Worm (Caenorhabditis elegans) whole organism, mixed stage, embryonic: ENCODE measurements around the gene fbxa-66.

Experiments
- M03D4.4 ChIP-seq: sonication (generic microtip); optimal IDR thresholded peaks from 2 replicates; lab custom pipeline; 2017; ENCODE audit warnings: mild to moderate bottlenecking, missing genetic modification characterization, missing compliant biosample characterization
- bed-3 ChIP-seq: fragments of 200-800 bp; sonication (Bioruptor generic); optimal IDR thresholded peaks from 3 replicates; lab custom pipeline; 2018; ENCODE audit warnings: mild to moderate bottlenecking, missing genetic modification characterization, moderate library complexity, missing compliant biosample characterization
- blmp-1 ChIP-seq: fragments of 150-350 bp; optimal IDR thresholded peaks from 2 replicates; lab custom pipeline; 2014; ENCODE audit warnings: missing biosample characterization, missing genetic modification characterization
- ceh-43 ChIP-seq: fragments of 200-800 bp; sonication (Bioruptor generic); optimal IDR thresholded peaks from 2 replicates; lab custom pipeline; 2018; ENCODE audit warnings: mild to moderate bottlenecking, missing genetic modification characterization, moderate library complexity, missing compliant biosample characterization
- ceh-83 ChIP-seq: fragments of 200-800 bp; sonication (Bioruptor generic); optimal IDR thresholded peaks from 2 replicates; lab custom pipeline; 2018; ENCODE audit warnings: mild to moderate bottlenecking, missing genetic modification characterization, missing compliant biosample characterization
- drap-1 ChIP-seq: fragments of 200-800 bp; sonication (Bioruptor generic); optimal IDR thresholded peaks from 3 replicates; lab custom pipeline; 2018; ENCODE audit warnings: mild to moderate bottlenecking, missing genetic modification characterization, missing compliant biosample characterization
- elt-1 ChIP-seq: sonication (generic microtip); optimal IDR thresholded peaks from 2 replicates; lab custom pipeline; 2017; ENCODE audit warnings: missing genetic modification characterization, mild to moderate bottlenecking, missing compliant biosample characterization, antibody characterized with exemption, moderate library complexity, borderline replicate concordance; ENCODE audit not compliant: insufficient read depth
- elt-3 ChIP-seq: fragments of 150-350 bp; optimal IDR thresholded peaks from 2 replicates; lab custom pipeline; 2014; ENCODE audit warnings: missing biosample characterization, missing genetic modification characterization
- flh-1 ChIP-seq: fragments of 200-800 bp; sonication (Bioruptor generic); optimal IDR thresholded peaks from 2 replicates; lab custom pipeline; 2018; ENCODE audit warnings: mild to moderate bottlenecking, missing genetic modification characterization, moderate library complexity, missing compliant biosample characterization
- ham-2 ChIP-seq: fragments of 200-800 bp; sonication (Bioruptor generic); optimal IDR thresholded peaks from 2 replicates; lab custom pipeline; 2018; ENCODE audit warnings: mild to moderate bottlenecking, missing genetic modification characterization, missing compliant biosample characterization
- hlh-1 ChIP-seq: fragments of 150-350 bp; optimal IDR thresholded peaks from 2 replicates; lab custom pipeline; 2014; ENCODE audit warnings: missing biosample characterization, missing genetic modification reagents, missing genetic modification characterization
- lin-13 ChIP-seq: fragments of 150-350 bp; optimal IDR thresholded peaks from 2 replicates; lab custom pipeline; 2014; ENCODE audit warnings: missing biosample characterization, missing genetic modification characterization
- lsy-2 ChIP-seq: fragments of 150-350 bp; optimal IDR thresholded peaks from 2 replicates; lab custom pipeline; 2014; ENCODE audit warnings: missing biosample characterization, missing genetic modification characterization
- mab-5 ChIP-seq: fragments of 150-350 bp; optimal IDR thresholded peaks from 2 replicates; lab custom pipeline; 2014; ENCODE audit warnings: missing biosample characterization, missing genetic modification characterization
- mls-2 ChIP-seq: sonication (generic microtip); optimal IDR thresholded peaks from 2 replicates; lab custom pipeline; 2016; ENCODE audit warnings: mild to moderate bottlenecking, missing genetic modification characterization, moderate library complexity, missing compliant biosample characterization
- nhr-12 ChIP-seq: fragments of 150-350 bp; optimal IDR thresholded peaks from 2 replicates; lab custom pipeline; 2014; ENCODE audit warnings: missing biosample characterization, missing genetic modification characterization
- nhr-2 ChIP-seq: fragments of 150-350 bp; optimal IDR thresholded peaks from 2 replicates; lab custom pipeline; 2014; ENCODE audit warnings: missing biosample characterization, missing genetic modification characterization
- nhr-237 ChIP-seq: fragments of 150-350 bp; optimal IDR thresholded peaks from 2 replicates; lab custom pipeline; 2014; ENCODE audit warnings: missing biosample characterization, missing genetic modification characterization
- nhr-28 ChIP-seq: fragments of 150-350 bp; optimal IDR thresholded peaks from 2 replicates; lab custom pipeline; 2014; ENCODE audit warnings: missing biosample characterization, missing genetic modification characterization
- nhr-76 ChIP-seq: sonication (generic microtip); optimal IDR thresholded peaks from 2 replicates; lab custom pipeline; 2017; ENCODE audit warnings: missing biosample characterization, missing genetic modification characterization
- pha-4 ChIP-seq: fragments of 150-350 bp; optimal IDR thresholded peaks from 2 replicates; lab custom pipeline; 2018; ENCODE audit warnings: missing biosample characterization, missing genetic modification reagents, missing genetic modification characterization
- sem-2 ChIP-seq: fragments of 200-800 bp; sonication (Bioruptor generic); optimal IDR thresholded peaks from 2 replicates; lab custom pipeline; 2018; ENCODE audit warnings: mild to moderate bottlenecking, missing genetic modification characterization, missing compliant biosample characterization
- snpc-4 ChIP-seq: fragments of 150-350 bp; optimal IDR thresholded peaks from 2 replicates; lab custom pipeline; 2014; ENCODE audit warnings: missing biosample characterization, missing genetic modification characterization
- sptf-1 ChIP-seq: sonication (generic microtip); optimal IDR thresholded peaks from 2 replicates; lab custom pipeline; 2017; ENCODE audit warnings: mild to moderate bottlenecking, missing genetic modification characterization, moderate library complexity, missing compliant biosample characterization
- tbx-8 ChIP-seq: fragments of 200-800 bp; sonication (Bioruptor generic); optimal IDR thresholded peaks from 2 replicates; lab custom pipeline; 2018; ENCODE audit warnings: mild to moderate bottlenecking, missing genetic modification characterization, moderate library complexity, missing compliant biosample characterization
- unc-39 ChIP-seq: fragments of 150-350 bp; optimal IDR thresholded peaks from 2 replicates; lab custom pipeline; 2014; ENCODE audit warnings: missing biosample characterization, missing genetic modification characterization
- unc-62 ChIP-seq: fragments of 150-350 bp; optimal IDR thresholded peaks from 2 replicates; lab custom pipeline; 2014; ENCODE audit warnings: missing biosample characterization, missing genetic modification reagents, missing genetic modification characterization
- zip-8 ChIP-seq: fragments of 150-350 bp; optimal IDR thresholded peaks from 2 replicates; lab custom pipeline; 2014; ENCODE audit warnings: missing biosample characterization, missing genetic modification characterization

fbxa-66 gene

ce11 chrIII:2280569-2280968, 33.3 kb downstream of the fbxa-66 start, which contains the start of gene Y54F10BM.22:
Gene Y54F10BM.22 (plus strand): TSS chrIII:2280899.
- TF ChIP-seq zip-8: peak; percentile 8
- TF ChIP-seq tbx-8 (GFP tag; lab: Kevin White, UChicago): no peak

- no peak for TF ChIP-seq sptf-1
- no peak for TF ChIP-seq flh-1 (GFP tag; lab: Kevin White, UChicago)
- no peak for TF ChIP-seq snpc-4 (tag; lab: Kevin White, UChicago)
- TF ChIP-seq tbx-8 (GFP tag; lab: Kevin White, UChicago): no peak
- TF ChIP-seq nhr-12 (tag; lab: Kevin White, UChicago): no peak
- TF ChIP-seq mab-5 (tag; lab: Kevin White, UChicago): no peak
- no peak for TF ChIP-seq elt-1 (tag; lab: Kevin White, UChicago)
- no peak for TF ChIP-seq mls-2 (tag; lab: Kevin White, UChicago)
- TF ChIP-seq drap-1 (GFP tag; lab: Kevin White, UChicago): no peak
- no peak for TF ChIP-seq sem-2
- no peak for TF ChIP-seq blmp-1 (tag; lab: Kevin White, UChicago)
- TF ChIP-seq ceh-83 (GFP tag; lab: Kevin White, UChicago): no peak
- TF ChIP-seq nhr-2 (tag; lab: Kevin White, UChicago): no peak
- TF ChIP-seq lin-13 (tag; lab: Kevin White, UChicago): no peak
- TF ChIP-seq nhr-28 (tag; lab: Kevin White, UChicago): no peak
- no peak for TF ChIP-seq bed-3 (GFP tag; lab: Kevin White, UChicago)
- TF ChIP-seq nhr-76 (tag; lab: Kevin White, UChicago): no peak
- TF ChIP-seq, all 35 proteins: peak for 0
These were observed 34.4 kb downstream of the fbxa-66 start, which contains the start of gene Y54F10BM.23 for ce11 chrIII:2279457-2279856. Gene Y54F10BM.23 (minus strand): TSS chrIII:2279557.

- no peak for TF ChIP-seq hlh-1 (tag; lab: Kevin White, UChicago)
These were observed 37.0 kb downstream of the fbxa-66 start, which contains the start of gene Y54F10BM.21 for ce11 chrIII:2276842-2277241. Gene Y54F10BM.21 (plus strand): TSS chrIII:2277142.

- TF ChIP-seq pha-4 (tag; lab: Kevin White, UChicago): no peak
These were observed 41.1 kb downstream of the fbxa-66 start, which contains the start of gene fbxa-39 for ce11 chrIII:2272732-2273131. Gene fbxa-39 (plus strand): TSS chrIII:2273032.

- TF ChIP-seq elt-1 (tag; lab: Kevin White, UChicago) (no peak), unc-39 (no peak), tbx-8 (GFP tag; lab: Kevin White, UChicago) (no peak), sptf-1 (no peak), nhr-2 (tag; lab: Kevin White, UChicago) (no peak), unc-62 (no peak), flh-1 (GFP tag; lab: Kevin White, UChicago) (no peak)
These were observed 41.8 kb downstream of the fbxa-66 start, which contains the start of gene fbxa-48 for ce11 chrIII:2272075-2272474. Gene fbxa-48 (minus strand): TSS chrIII:2272175.

ce11 chrIII:2265986-2266701, 47.7 kb downstream of the fbxa-66 start, which contains the start of gene fbxa-9:
Gene fbxa-9 (plus strand): TSS chrIII:2266651.
- TF ChIP-seq elt-3 (tag; lab: Kevin White, UChicago) (no peak), unc-39 (no peak), unc-62 (no peak), M03D4.4 (tag; lab: Kevin White, UChicago) (no peak), ham-2 (no peak), lsy-2 (tag; lab: Kevin White, UChicago) (no peak), ceh-43 (GFP tag; lab: Kevin White, UChicago) (no peak), blmp-1 (tag; lab: Kevin White, UChicago) (no peak), zip-8 (no peak), bed-3 (GFP tag; lab: Kevin White, UChicago) (no peak), nhr-237 (tag; lab: Kevin White, UChicago) (no peak), mab-5 (tag; lab: Kevin White, UChicago) (no peak)
